Fruit fly (Drosophila melanogaster) whole organism, prepupa: ENCODE results near the gene Poc1.

Experiments
- CG11294 ChIP-seq: fragments of 200-800 bp; sonication (Bioruptor generic); IDR thresholded peaks from 2 replicates; pipeline ENCODE4 v1.3.6; 2022; ENCODE audit warnings: missing biosample characterization, missing genetic modification characterization
- CG11762 ChIP-seq: fragments of 200-800 bp; sonication (Bioruptor generic); optimal IDR thresholded peaks from 3 replicates; lab custom pipeline; 2016; ENCODE audit warnings: missing biosample characterization, missing genetic modification characterization; ENCODE audit not compliant: insufficient read depth
- CG11902 ChIP-seq: fragments of 200-800 bp; sonication (Bioruptor generic); optimal IDR thresholded peaks from 3 replicates; lab custom pipeline; 2016; ENCODE audit warnings: missing biosample characterization, missing genetic modification characterization
- CG1621 ChIP-seq: fragments of 200-800 bp; sonication (Bioruptor generic); optimal IDR thresholded peaks from 3 replicates; lab custom pipeline; 2018; ENCODE audit warnings: missing biosample characterization, mild to moderate bottlenecking, missing genetic modification characterization
- CG3032 ChIP-seq: fragments of 200-800 bp; optimal IDR thresholded peaks from 2 replicates; lab custom pipeline; 2019; ENCODE audit warnings: missing biosample characterization, mild to moderate bottlenecking, missing genetic modification characterization, moderate library complexity
- CG32006 ChIP-seq: fragments of 200-800 bp; sonication (Bioruptor generic); optimal IDR thresholded peaks from 3 replicates; lab custom pipeline; 2017; ENCODE audit warnings: missing biosample characterization, mild to moderate bottlenecking, missing genetic modification characterization
- CG34406 ChIP-seq: fragments of 200-800 bp; sonication (Bioruptor generic); optimal IDR thresholded peaks from 3 replicates; lab custom pipeline; 2016; ENCODE audit warnings: missing biosample characterization, missing genetic modification characterization
- CG3919 ChIP-seq: fragments of 200-800 bp; sonication (Bioruptor generic); optimal IDR thresholded peaks from 3 replicates; lab custom pipeline; 2016; ENCODE audit warnings: missing biosample characterization, missing genetic modification characterization
- CG4318 ChIP-seq: fragments of 200-800 bp; sonication (Bioruptor generic); optimal IDR thresholded peaks from 3 replicates; lab custom pipeline; 2017; ENCODE audit warnings: missing biosample characterization, mild to moderate bottlenecking, missing genetic modification characterization
- CG6163 ChIP-seq: fragments of 200-800 bp; sonication (Bioruptor generic); IDR thresholded peaks from 3 replicates; pipeline ENCODE4 v1.3.6; 2022; ENCODE audit warnings: missing biosample characterization, missing genetic modification characterization
- CG6276 ChIP-seq: fragments of 200-800 bp; sonication (Bioruptor generic); optimal IDR thresholded peaks from 2 replicates; lab custom pipeline; 2017; ENCODE audit warnings: missing biosample characterization, mild to moderate bottlenecking, missing genetic modification characterization
- CG6792 ChIP-seq: fragments of 200-800 bp; sonication (Bioruptor generic); optimal IDR thresholded peaks from 3 replicates; lab custom pipeline; 2016; ENCODE audit warnings: missing biosample characterization, missing genetic modification characterization
- CG6808 ChIP-seq: fragments of 200-800 bp; sonication (Bioruptor generic); optimal IDR thresholded peaks from 3 replicates; lab custom pipeline; 2017; ENCODE audit warnings: missing biosample characterization, missing genetic modification characterization, mild to moderate bottlenecking, moderate library complexity, missing genetic modification reagents
- CG6854 ChIP-seq: fragments of 200-800 bp; sonication (Bioruptor generic); optimal IDR thresholded peaks from 2 replicates; lab custom pipeline; 2017; ENCODE audit warnings: missing biosample characterization, mild to moderate bottlenecking, missing genetic modification characterization
- CG7368 ChIP-seq: fragments of 200-800 bp; sonication (Bioruptor generic); optimal IDR thresholded peaks from 3 replicates; lab custom pipeline; 2016; ENCODE audit warnings: missing biosample characterization, missing genetic modification characterization
- CG8632 ChIP-seq: fragments of 200-800 bp; sonication (Bioruptor generic); optimal IDR thresholded peaks from 3 replicates; lab custom pipeline; 2016; ENCODE audit warnings: missing biosample characterization, missing genetic modification characterization
- CG9139 ChIP-seq: fragments of 200-800 bp; sonication (Bioruptor generic); optimal IDR thresholded peaks from 3 replicates; lab custom pipeline; 2017; ENCODE audit warnings: missing biosample characterization, mild to moderate bottlenecking, missing genetic modification characterization
- Eip75B ChIP-seq: fragments of 200-800 bp; sonication (Bioruptor generic); optimal IDR thresholded peaks from 3 replicates; lab custom pipeline; 2016; ENCODE audit warnings: missing biosample characterization, missing genetic modification characterization
- Eip78C ChIP-seq: fragments of 200-800 bp; sonication (Bioruptor generic); peaks from one replicate; lab custom pipeline; 2016; ENCODE audit warnings: missing biosample characterization, missing genetic modification characterization
- Eip93F ChIP-seq: fragments of 200-800 bp; sonication (Bioruptor generic); optimal IDR thresholded peaks from 2 replicates; lab custom pipeline; 2016; ENCODE audit warnings: missing biosample characterization, mild to moderate bottlenecking, missing genetic modification characterization
- Ets21C ChIP-seq: fragments of 200-800 bp; sonication (Bioruptor generic); optimal IDR thresholded peaks from 3 replicates; lab custom pipeline; 2016; ENCODE audit warnings: missing biosample characterization, missing genetic modification characterization
- Ets96B ChIP-seq: fragments of 200-800 bp; optimal IDR thresholded peaks from 2 replicates; lab custom pipeline; 2019; ENCODE audit warnings: missing biosample characterization, mild to moderate bottlenecking, missing genetic modification characterization, moderate library complexity
- Gug ChIP-seq: fragments of 200-800 bp; sonication (Bioruptor generic); IDR thresholded peaks from 2 replicates; pipeline ENCODE4 v1.3.6; 2022; ENCODE audit warnings: missing biosample characterization, missing genetic modification characterization
- Hr38 ChIP-seq: sonication (Bioruptor generic); optimal IDR thresholded peaks from 2 replicates; lab custom pipeline; 2016; ENCODE audit warnings: missing biosample characterization, missing genetic modification characterization
- Hr39 ChIP-seq: fragments of 200-800 bp; sonication (Bioruptor generic); optimal IDR thresholded peaks from 2 replicates; lab custom pipeline; 2016; ENCODE audit warnings: missing biosample characterization, missing genetic modification characterization
- Lpt ChIP-seq: fragments of 200-800 bp; sonication (Bioruptor generic); optimal IDR thresholded peaks from 3 replicates; lab custom pipeline; 2016; ENCODE audit warnings: missing biosample characterization, missing genetic modification characterization
- Met ChIP-seq: fragments of 200-800 bp; sonication (Bioruptor generic); optimal IDR thresholded peaks from 3 replicates; lab custom pipeline; 2016; ENCODE audit warnings: missing biosample characterization, missing genetic modification characterization
- OdsH ChIP-seq: fragments of 200-800 bp; sonication (Bioruptor generic); optimal IDR thresholded peaks from 3 replicates; lab custom pipeline; 2016; ENCODE audit warnings: missing biosample characterization, missing genetic modification characterization
- Sox14 ChIP-seq: fragments of 200-800 bp; sonication (Bioruptor generic); optimal IDR thresholded peaks from 3 replicates; lab custom pipeline; 2016; ENCODE audit warnings: missing biosample characterization, missing genetic modification characterization
- acj6 ChIP-seq: fragments of 200-800 bp; sonication (Bioruptor generic); optimal IDR thresholded peaks from 3 replicates; lab custom pipeline; 2016; ENCODE audit warnings: missing biosample characterization, missing genetic modification characterization
- cyc ChIP-seq: fragments of 200-800 bp; sonication (Bioruptor generic); optimal IDR thresholded peaks from 3 replicates; lab custom pipeline; 2016; ENCODE audit warnings: missing biosample characterization, missing genetic modification characterization
- dac ChIP-seq: fragments of 200-800 bp; sonication (Bioruptor generic); optimal IDR thresholded peaks from 2 replicates; lab custom pipeline; 2017; ENCODE audit warnings: missing biosample characterization, mild to moderate bottlenecking, missing genetic modification characterization
- eg ChIP-seq: fragments of 200-800 bp; sonication (Bioruptor generic); IDR thresholded peaks from 3 replicates; pipeline ENCODE4 v1.3.6; 2022; ENCODE audit warnings: missing biosample characterization, missing genetic modification characterization
- fd59A ChIP-seq: fragments of 200-800 bp; sonication (Bioruptor generic); optimal IDR thresholded peaks from 2 replicates; lab custom pipeline; 2017; ENCODE audit warnings: missing biosample characterization, mild to moderate bottlenecking, missing genetic modification characterization, missing genetic modification reagents
- fd85E ChIP-seq: fragments of 200-800 bp; sonication (Bioruptor generic); optimal IDR thresholded peaks from 3 replicates; lab custom pipeline; 2016; ENCODE audit warnings: missing biosample characterization, missing genetic modification characterization
- fkh ChIP-seq: fragments of 200-800 bp; sonication (Bioruptor generic); optimal IDR thresholded peaks from 3 replicates; lab custom pipeline; 2017; ENCODE audit warnings: missing biosample characterization, mild to moderate bottlenecking, missing genetic modification characterization, moderate library complexity
- lz ChIP-seq: fragments of 200-800 bp; sonication (Bioruptor generic); optimal IDR thresholded peaks from 3 replicates; lab custom pipeline; 2016; ENCODE audit warnings: missing biosample characterization, missing genetic modification characterization
- pdm3 ChIP-seq: fragments of 200-800 bp; sonication (Bioruptor generic); optimal IDR thresholded peaks from 3 replicates; lab custom pipeline; 2016; ENCODE audit warnings: missing biosample characterization, missing genetic modification characterization
- salr ChIP-seq, 2 experiments: fragments of 200-800 bp; sonication (Bioruptor generic); optimal IDR thresholded peaks; 3 replicates each; lab custom pipeline; 2016 to 2018; ENCODE audit warnings: missing biosample characterization in 2 of 2, missing genetic modification characterization in 2 of 2, mild to moderate bottlenecking in 1 of 2
- spab ChIP-seq: fragments of 200-800 bp; sonication (Bioruptor generic); optimal IDR thresholded peaks from 2 replicates; lab custom pipeline; 2017; ENCODE audit warnings: missing biosample characterization, mild to moderate bottlenecking, missing genetic modification characterization, missing genetic modification reagents
- ss ChIP-seq, 2 experiments: fragments of 200-800 bp; sonication (Bioruptor generic); optimal IDR thresholded peaks; 2 replicates in 1 of 2; 3 replicates in 1 of 2; lab custom pipeline; 2017 to 2018; ENCODE audit warnings: mild to moderate bottlenecking in 2 of 2, missing biosample characterization in 2 of 2, missing genetic modification characterization in 2 of 2, moderate library complexity in 1 of 2
- svp ChIP-seq: fragments of 200-800 bp; sonication (Bioruptor generic); peaks from one replicate; lab custom pipeline; 2016; ENCODE audit warnings: missing biosample characterization, missing genetic modification characterization
- topi ChIP-seq: fragments of 200-800 bp; sonication (Bioruptor generic); optimal IDR thresholded peaks from 3 replicates; lab custom pipeline; 2016; ENCODE audit warnings: missing biosample characterization, missing genetic modification characterization
- vri ChIP-seq: fragments of 200-800 bp; sonication (Bioruptor generic); optimal IDR thresholded peaks from 3 replicates; lab custom pipeline; 2016; ENCODE audit warnings: missing biosample characterization, mild to moderate bottlenecking, missing genetic modification characterization

Poc1 gene

DNA sequence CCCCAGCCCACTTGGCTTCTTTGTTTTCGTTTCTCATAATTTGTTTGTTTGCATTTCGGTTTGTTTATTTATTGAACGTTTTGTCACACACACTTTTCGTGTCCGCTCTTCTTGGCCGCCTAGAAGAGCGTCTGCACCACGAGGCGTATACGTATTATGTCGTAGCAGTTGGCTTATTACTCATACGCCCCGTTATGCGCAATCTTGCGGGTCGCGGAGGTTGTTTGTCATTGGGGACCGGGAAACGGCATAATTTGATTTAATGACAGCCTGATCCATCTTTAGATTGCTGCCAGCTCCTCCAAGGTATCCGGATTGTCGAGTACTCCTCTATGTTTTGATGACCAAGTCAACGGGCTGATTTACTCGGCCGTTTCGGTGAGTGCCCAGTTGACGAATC, 30.4 kb upstream of the Poc1 start:
- no peak for TF ChIP-seq topi (GFP tag; lab: Kevin White, UChicago)
- no peak for TF ChIP-seq CG3032 (tag; lab: Kevin White, UChicago)
- TF ChIP-seq CG11762 (GFP tag; lab: Kevin White, UChicago): no peak
- no peak for TF ChIP-seq CG11294
- TF ChIP-seq Eip78C (GFP tag; lab: Kevin White, UChicago): no peak
- TF ChIP-seq CG34406: no peak
- TF ChIP-seq OdsH (GFP tag; lab: Kevin White, UChicago): no peak
- TF ChIP-seq dac (GFP tag; lab: Kevin White, UChicago): no peak
- TF ChIP-seq vri: no peak
- no peak for TF ChIP-seq Eip75B (GFP tag; lab: Kevin White, UChicago)
- no peak for TF ChIP-seq CG6808 (GFP tag; lab: Kevin White, UChicago)
- no peak for TF ChIP-seq ss (GFP tag; optimal IDR thresholded peaks at IDR 0.05; lab: Kevin White, UChicago)

DNA sequence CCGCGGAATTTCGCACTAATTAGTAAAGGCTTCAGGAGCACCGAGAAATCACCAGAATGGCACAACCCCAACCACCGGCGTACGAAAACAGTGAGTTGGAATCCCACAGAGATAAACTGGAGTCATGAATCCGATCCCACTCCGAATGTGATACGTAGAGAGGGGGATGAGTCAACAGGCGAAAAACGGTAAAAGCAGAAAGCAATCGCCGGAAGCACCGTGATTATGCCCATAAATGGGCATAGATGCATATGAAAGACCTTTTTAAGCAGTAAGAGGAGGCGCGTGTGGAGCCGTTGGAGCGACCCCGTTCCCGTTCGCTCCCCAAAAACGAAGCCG, 23.0 kb upstream of the Poc1 start:
- no peak for TF ChIP-seq CG8632 (GFP tag; lab: Kevin White, UChicago)
- TF ChIP-seq CG6854: no peak
- TF ChIP-seq OdsH (GFP tag; lab: Kevin White, UChicago): no peak
- TF ChIP-seq CG6163: no peak
- no peak for TF ChIP-seq Ets21C (GFP tag; lab: Kevin White, UChicago)
- no peak for TF ChIP-seq fd85E
- no peak for TF ChIP-seq dac (GFP tag; lab: Kevin White, UChicago)
- TF ChIP-seq Hr39 (GFP tag; lab: Kevin White, UChicago): no peak
- no peak for TF ChIP-seq ss (GFP tag; optimal IDR thresholded peaks at IDR 0.05; lab: Kevin White, UChicago)
- no peak for TF ChIP-seq Met (GFP tag; lab: Kevin White, UChicago)
- TF ChIP-seq CG1621: peak; percentile 43
- no peak for TF ChIP-seq CG6276 (GFP tag; lab: Kevin White, UChicago)
- TF ChIP-seq svp (GFP tag; lab: Kevin White, UChicago): peak; percentile 42
- TF ChIP-seq fd59A (GFP tag; lab: Kevin White, UChicago): no peak

DNA sequence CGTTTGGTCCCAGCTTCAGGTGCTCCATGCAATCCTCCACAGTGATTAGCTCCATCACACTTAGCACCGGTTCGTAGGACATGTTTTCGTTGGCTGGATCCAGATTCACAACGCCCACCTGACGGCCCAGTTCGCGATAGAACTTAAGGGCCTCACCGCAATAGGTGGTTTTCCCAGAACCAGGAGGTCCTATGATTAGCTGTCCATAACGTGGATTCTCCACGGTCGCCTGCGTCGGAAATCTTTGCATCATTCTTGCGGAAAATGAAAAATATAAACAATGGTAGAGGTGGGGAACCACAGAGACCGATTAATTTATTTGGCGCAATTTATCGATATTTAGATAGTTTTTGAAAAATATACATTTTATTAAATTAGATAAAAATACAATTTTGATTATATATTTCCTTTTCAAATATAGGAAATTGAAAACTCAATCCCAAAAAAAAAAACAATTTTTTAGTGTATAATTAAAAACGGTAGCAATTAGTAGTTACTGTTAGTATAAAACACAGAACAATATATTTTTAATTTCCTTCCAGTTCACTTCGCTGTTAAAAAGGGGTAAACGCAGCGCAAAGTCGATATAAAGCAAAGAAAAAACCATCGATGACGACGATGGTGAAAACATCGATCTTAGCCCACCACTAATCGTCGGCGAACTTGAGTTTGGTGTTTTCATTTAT, 22.5 kb upstream of the Poc1 start, which contains the start of the genes CG10222 and flr:
CG10222 (minus strand) TSS at position 254 of the 686 bp plus-strand sequence.
flr (plus strand) TSS at position 644 of the 686 bp plus-strand sequence.
- TF ChIP-seq Sox14 (GFP tag; lab: Kevin White, UChicago): peak; percentile 36
- TF ChIP-seq Hr39 (GFP tag; lab: Kevin White, UChicago): peak; percentile 7
- peak; percentile 16 for TF ChIP-seq CG11762 (GFP tag; lab: Kevin White, UChicago)
- TF ChIP-seq CG34406: peak; percentile 24
- TF ChIP-seq eg (GFP tag; lab: Robert Waterston, UW): 0 out of 3 replicates have a peak, but pooled peaks have one; percentile 15
- peak; percentile 3 for TF ChIP-seq CG7368 (GFP tag; lab: Kevin White, UChicago)
- TF ChIP-seq Met (GFP tag; lab: Kevin White, UChicago): peak; percentile 24
- peak; percentile 29 for TF ChIP-seq cyc (GFP tag; lab: Kevin White, UChicago)
- peak; percentile 41 for TF ChIP-seq svp (GFP tag; lab: Kevin White, UChicago)
- TF ChIP-seq CG4318: no peak
- no peak for TF ChIP-seq Gug (GFP tag; lab: Robert Waterston, UW)
- TF ChIP-seq Lpt (GFP tag; lab: Kevin White, UChicago): peak; percentile 26
- peak; percentile 22 for TF ChIP-seq lz
- TF ChIP-seq spab: no peak
- TF ChIP-seq CG3919 (GFP tag; lab: Kevin White, UChicago): peak; percentile 24

DNA sequence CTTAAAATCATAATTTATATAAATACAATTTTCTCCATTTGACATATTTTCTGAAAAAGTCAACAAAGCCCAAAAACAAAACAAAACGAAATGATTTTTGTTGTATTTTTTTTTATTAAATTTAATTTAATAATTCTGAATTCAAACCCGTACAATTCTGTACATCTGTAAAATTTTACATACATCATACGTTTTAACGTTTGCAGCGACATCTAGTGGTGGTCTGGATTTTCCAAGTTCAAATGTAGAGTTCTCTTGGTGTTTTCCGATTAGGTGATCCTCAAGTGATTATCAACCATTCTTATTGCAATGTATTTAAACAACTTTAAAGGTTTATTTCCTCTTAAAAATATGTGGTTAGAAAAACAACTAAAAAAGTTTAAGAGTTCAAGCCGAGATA, 21.2 kb upstream of the Poc1 start:
- no peak for TF ChIP-seq pdm3
- TF ChIP-seq CG32006: no peak
- TF ChIP-seq eg (GFP tag; lab: Robert Waterston, UW): no peak
- peak; percentile 38 for TF ChIP-seq Hr39 (GFP tag; lab: Kevin White, UChicago)
- no peak for TF ChIP-seq CG3919 (GFP tag; lab: Kevin White, UChicago)
- no peak for TF ChIP-seq fd85E
- no peak for TF ChIP-seq Hr38 (GFP tag; lab: Kevin White, UChicago)
- TF ChIP-seq CG6276 (GFP tag; lab: Kevin White, UChicago): no peak
- no peak for TF ChIP-seq fkh (GFP tag; lab: Kevin White, UChicago)
- no peak for TF ChIP-seq acj6 (GFP tag; lab: Kevin White, UChicago)
- no peak for TF ChIP-seq salr (GFP tag; optimal IDR thresholded peaks at IDR 0.05; lab: Kevin White, UChicago)
- TF ChIP-seq Eip75B (GFP tag; lab: Kevin White, UChicago): no peak
- TF ChIP-seq CG11762 (GFP tag; lab: Kevin White, UChicago): no peak
- TF ChIP-seq CG11902: no peak
- no peak for TF ChIP-seq CG3032 (tag; lab: Kevin White, UChicago)
- no peak for TF ChIP-seq CG6163
- TF ChIP-seq CG9139 (GFP tag; lab: Kevin White, UChicago): no peak
- no peak for TF ChIP-seq Eip93F (GFP tag; lab: Kevin White, UChicago)
- TF ChIP-seq CG6792: no peak
- TF ChIP-seq OdsH (GFP tag; lab: Kevin White, UChicago): no peak
- no peak for TF ChIP-seq Ets96B
- no peak for TF ChIP-seq CG34406
